Worm (Caenorhabditis elegans) whole organism, young adult: ENCODE measurements around the gene mat-3.

Experiments used
- B0035.1 ChIP-seq: sonication (generic microtip); optimal IDR thresholded peaks from 2 replicates; lab custom pipeline; 2016; ENCODE audit warnings: missing genetic modification characterization, mild to moderate bottlenecking, missing compliant biosample characterization, missing genotype, missing genetic modification reagents
- B0336.3 ChIP-seq: fragments of 200-800 bp; sonication (Bioruptor generic); IDR thresholded peaks from 2 replicates; pipeline ENCODE4 v1.3.6; 2022; ENCODE audit warnings: missing genetic modification characterization, missing compliant biosample characterization
- C06A6.2 ChIP-seq: fragments of 200-800 bp; sonication (Bioruptor generic); conservative IDR thresholded peaks from 2 replicates; pipeline ENCODE4 v1.3.6; 2022; ENCODE audit warnings: missing genetic modification characterization, missing compliant biosample characterization
- C17E4.6 ChIP-seq: fragments of 200-800 bp; sonication (Bioruptor generic); IDR thresholded peaks from 2 replicates; pipeline ENCODE4 v1.3.6; 2022; ENCODE audit warnings: missing genetic modification reagents, missing genetic modification characterization, missing compliant biosample characterization
- F10E7.11 ChIP-seq: sonication (generic microtip); optimal IDR thresholded peaks from 2 replicates; lab custom pipeline; 2017; ENCODE audit warnings: mild to moderate bottlenecking, missing genetic modification characterization, moderate library complexity, missing compliant biosample characterization
- F22D6.2 ChIP-seq: sonication (generic microtip); optimal IDR thresholded peaks from 2 replicates; lab custom pipeline; 2016; ENCODE audit warnings: mild to moderate bottlenecking, missing genetic modification characterization, missing compliant biosample characterization
- F23B12.7 ChIP-seq: sonication (generic microtip); optimal IDR thresholded peaks from 2 replicates; lab custom pipeline; 2017; ENCODE audit warnings: missing genetic modification characterization, mild to moderate bottlenecking, missing compliant biosample characterization, antibody characterized with exemption, moderate library complexity; ENCODE audit not compliant: insufficient read depth
- F37B4.10 ChIP-seq: fragments of 200-800 bp; sonication (Bioruptor generic); IDR thresholded peaks from 2 replicates; pipeline ENCODE4 v1.3.6; 2022; ENCODE audit warnings: missing genetic modification characterization, missing compliant biosample characterization
- F49E8.2 ChIP-seq: sonication (generic microtip); optimal IDR thresholded peaks from 3 replicates; lab custom pipeline; 2017; ENCODE audit warnings: missing genetic modification characterization, mild to moderate bottlenecking, missing compliant biosample characterization, antibody characterized with exemption, moderate library complexity; ENCODE audit not compliant: insufficient read depth
- F52B5.7 ChIP-seq: sonication (generic microtip); optimal IDR thresholded peaks from 2 replicates; lab custom pipeline; 2016; ENCODE audit warnings: mild to moderate bottlenecking, missing genetic modification characterization, missing compliant biosample characterization
- F57C9.4 ChIP-seq: sonication (generic microtip); optimal IDR thresholded peaks from 2 replicates; lab custom pipeline; 2017; ENCODE audit warnings: mild to moderate bottlenecking, missing genetic modification characterization, missing compliant biosample characterization
- K12H6.12 ChIP-seq: fragments of 200-800 bp; sonication (Bioruptor generic); optimal IDR thresholded peaks from 2 replicates; lab custom pipeline; 2018; ENCODE audit warnings: mild to moderate bottlenecking, missing genetic modification characterization, missing compliant biosample characterization
- T07F8.4 ChIP-seq: sonication (generic microtip); optimal IDR thresholded peaks from 2 replicates; lab custom pipeline; 2016; ENCODE audit warnings: mild to moderate bottlenecking, missing genetic modification characterization, moderate library complexity, missing compliant biosample characterization
- Y53F4B.3 ChIP-seq: fragments of 200-800 bp; sonication (Bioruptor generic); IDR thresholded peaks from 2 replicates; pipeline ENCODE4 v1.3.6; 2022; ENCODE audit warnings: missing genetic modification reagents, missing genetic modification characterization, missing compliant biosample characterization
- ZK185.1 ChIP-seq: sonication (generic microtip); optimal IDR thresholded peaks from 2 replicates; lab custom pipeline; 2016; ENCODE audit warnings: mild to moderate bottlenecking, missing genetic modification characterization, missing compliant biosample characterization; ENCODE audit not compliant: poor library complexity, severe bottlenecking
- aptf-3 ChIP-seq: fragments of 200-800 bp; sonication (Bioruptor generic); IDR thresholded peaks from 2 replicates; pipeline ENCODE4 v1.3.6; 2022; ENCODE audit warnings: missing genetic modification characterization, missing compliant biosample characterization
- attf-3 ChIP-seq: fragments of 200-800 bp; sonication (Bioruptor generic); conservative IDR thresholded peaks from 2 replicates; pipeline ENCODE4 v1.3.6; 2022; ENCODE audit warnings: missing genetic modification reagents, missing genetic modification characterization, missing compliant biosample characterization
- bed-2 ChIP-seq: fragments of 200-800 bp; sonication (Bioruptor generic); IDR thresholded peaks from 2 replicates; pipeline ENCODE4 v1.3.6; 2022; ENCODE audit warnings: missing genetic modification reagents, missing genetic modification characterization, missing compliant biosample characterization
- cebp-1 ChIP-seq, 2 experiments: fragments of 200-800 bp in 1 of 2; sonication (Bioruptor generic) in 1 of 2; sonication (generic microtip) in 1 of 2; IDR thresholded peaks in 1 of 2; optimal IDR thresholded peaks in 1 of 2; 2 replicates each; pipeline versions ENCODE4 v1.3.6 to Lab custom; 2017 to 2022; ENCODE audit warnings: missing compliant biosample characterization in 2 of 2, missing genetic modification characterization in 2 of 2, mild to moderate bottlenecking in 1 of 2, missing genetic modification reagents in 1 of 2, moderate library complexity in 1 of 2
- cebp-2 ChIP-seq: fragments of 200-800 bp; sonication (Bioruptor generic); IDR thresholded peaks from 2 replicates; pipeline ENCODE4 v1.3.6; 2022; ENCODE audit warnings: missing genetic modification characterization, missing compliant biosample characterization
- ceh-27 ChIP-seq: fragments of 200-800 bp; sonication (Bioruptor generic); optimal IDR thresholded peaks from 2 replicates; lab custom pipeline; 2018; ENCODE audit warnings: mild to moderate bottlenecking, missing genetic modification characterization, moderate library complexity, missing compliant biosample characterization
- ceh-58 ChIP-seq: fragments of 200-800 bp; sonication (Bioruptor generic); IDR thresholded peaks from 2 replicates; pipeline ENCODE4 v1.3.6; 2022; ENCODE audit warnings: missing genetic modification characterization, missing compliant biosample characterization
- ceh-79 ChIP-seq: sonication (generic microtip); optimal IDR thresholded peaks from 2 replicates; lab custom pipeline; 2017; ENCODE audit warnings: mild to moderate bottlenecking, missing genetic modification characterization, missing compliant biosample characterization
- ceh-91 ChIP-seq: fragments of 200-800 bp; sonication (Bioruptor generic); IDR thresholded peaks from 2 replicates; pipeline ENCODE4 v1.3.6; 2022; ENCODE audit warnings: missing genetic modification reagents, missing genetic modification characterization, missing compliant biosample characterization
- dpff-1 ChIP-seq: sonication (generic microtip); optimal IDR thresholded peaks from 2 replicates; lab custom pipeline; 2017; ENCODE audit warnings: mild to moderate bottlenecking, missing genetic modification characterization, missing compliant biosample characterization
- hmg-20 ChIP-seq: fragments of 200-800 bp; sonication (Bioruptor generic); IDR thresholded peaks from 2 replicates; pipeline ENCODE4 v1.3.6; 2022; ENCODE audit warnings: missing genetic modification reagents, missing genetic modification characterization, missing compliant biosample characterization
- lin-40 ChIP-seq: sonication (generic microtip); optimal IDR thresholded peaks from 2 replicates; lab custom pipeline; 2016; ENCODE audit warnings: missing genetic modification characterization, mild to moderate bottlenecking, missing compliant biosample characterization, missing genotype, missing genetic modification reagents
- madf-3 ChIP-seq: fragments of 200-800 bp; sonication (Bioruptor generic); IDR thresholded peaks from 2 replicates; pipeline ENCODE4 v1.3.6; 2022; ENCODE audit warnings: missing genetic modification reagents, missing genetic modification characterization, missing compliant biosample characterization
- nhr-120 ChIP-seq: fragments of 200-800 bp; sonication (Bioruptor generic); IDR thresholded peaks from 2 replicates; pipeline ENCODE4 v1.3.6; 2022; ENCODE audit warnings: missing genetic modification characterization, missing compliant biosample characterization
- nhr-179 ChIP-seq: sonication (generic microtip); optimal IDR thresholded peaks from 2 replicates; lab custom pipeline; 2016; ENCODE audit warnings: mild to moderate bottlenecking, missing genetic modification characterization, missing compliant biosample characterization
- repo-1 ChIP-seq: sonication (generic microtip); optimal IDR thresholded peaks from 2 replicates; lab custom pipeline; 2017; ENCODE audit warnings: mild to moderate bottlenecking, missing genetic modification characterization, missing compliant biosample characterization
- sea-2 ChIP-seq: fragments of 200-800 bp; sonication (Bioruptor generic); IDR thresholded peaks from 2 replicates; pipeline ENCODE4 v1.3.6; 2022; ENCODE audit warnings: missing genetic modification characterization, missing compliant biosample characterization
- snpc-4 ChIP-seq, 5 experiments: fragments of 150-350 bp in 1 of 5; sonication (generic microtip) in 4 of 5; optimal IDR thresholded peaks; 2 replicates each; lab custom pipeline; 2014 to 2018; ENCODE audit warnings: missing genetic modification characterization in 5 of 5, missing biosample characterization in 3 of 5, antibody characterized with exemption in 2 of 5, mild to moderate bottlenecking in 2 of 5, missing compliant biosample characterization in 2 of 5, missing genotype in 2 of 5, moderate library complexity in 2 of 5, missing genetic modification reagents in 1 of 5
- somi-1 ChIP-seq: fragments of 200-800 bp; sonication (Bioruptor generic); optimal IDR thresholded peaks from 2 replicates; lab custom pipeline; 2018; ENCODE audit warnings: mild to moderate bottlenecking, missing genetic modification characterization, missing compliant biosample characterization
- zfh-2 ChIP-seq: fragments of 200-800 bp; sonication (Bioruptor generic); conservative IDR thresholded peaks from 2 replicates; pipeline ENCODE4 v1.3.6; 2022; ENCODE audit warnings: missing genetic modification reagents, missing genetic modification characterization, missing compliant biosample characterization
- ztf-18 ChIP-seq: sonication (generic microtip); optimal IDR thresholded peaks from 2 replicates; lab custom pipeline; 2016; ENCODE audit warnings: missing genotype, mild to moderate bottlenecking, missing genetic modification characterization, missing compliant biosample characterization
- ztf-6 ChIP-seq: fragments of 200-800 bp; sonication (Bioruptor generic); IDR thresholded peaks from 2 replicates; pipeline ENCODE4 v1.3.6; 2022; ENCODE audit warnings: missing genetic modification reagents, missing genetic modification characterization, missing compliant biosample characterization

Gene mat-3

DNA sequence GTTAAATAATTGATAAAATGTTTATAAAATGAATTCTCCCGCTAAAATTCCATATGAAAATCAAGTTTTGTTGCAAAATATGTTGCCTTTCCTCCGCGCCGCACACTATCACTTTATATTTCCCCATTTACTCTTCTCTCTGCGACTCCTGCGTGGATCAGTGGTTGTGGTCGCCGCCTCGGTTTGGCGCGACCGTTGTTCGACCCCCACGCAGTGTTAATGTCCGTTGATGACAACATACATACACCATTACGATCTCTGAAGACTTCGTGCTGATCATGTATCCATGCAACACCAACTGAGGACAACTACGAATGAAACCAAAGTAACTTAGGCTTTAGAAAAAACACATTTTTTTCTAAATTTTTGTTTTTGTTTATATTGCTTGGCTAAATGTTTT lies 27.3 kb downstream of the mat-3 start (continued):
- peak; percentile 74 for TF ChIP-seq snpc-4 (GFP tag; optimal IDR thresholded peaks at IDR 0.05; lab: Kevin White, UChicago)
- TF ChIP-seq snpc-4 (tag; optimal IDR thresholded peaks at IDR 0.05; lab: Kevin White, UChicago): peak; percentile 43 to 88 (median 60)
- peak; percentile 96 for TF ChIP-seq F52B5.7 (tag; lab: Kevin White, UChicago)
- peak; percentile 86 for TF ChIP-seq B0035.1
- peak; percentile 57 for TF ChIP-seq C06A6.2 (GFP tag; lab: Robert Waterston, UW)
- TF ChIP-seq hmg-20 (GFP tag; lab: Robert Waterston, UW): 0 out of 2 replicates have a peak, but pooled peaks have one; percentile 29
- TF ChIP-seq F22D6.2 (tag; lab: Kevin White, UChicago): peak; percentile 61
- peak; percentile 56 for TF ChIP-seq nhr-179 (tag; lab: Kevin White, UChicago)
- TF ChIP-seq F49E8.2: peak; percentile 50
- peak; percentile 76 for TF ChIP-seq attf-3 (GFP tag; lab: Robert Waterston, UW)
- peak; percentile 85 for TF ChIP-seq somi-1 (GFP tag; lab: Kevin White, UChicago)
- no peak; the same call in 1 of the 2 replicates for TF ChIP-seq C17E4.6 (GFP tag; lab: Robert Waterston, UW)
- peak; percentile 80 for TF ChIP-seq ztf-18 (tag; lab: Kevin White, UChicago)
- TF ChIP-seq ceh-27 (GFP tag; lab: Kevin White, UChicago): peak; percentile 89
- TF ChIP-seq sea-2: no peak
- peak; percentile 73; the same call in 1 of the 2 replicates for TF ChIP-seq cebp-2 (GFP tag; lab: Robert Waterston, UW)
- TF ChIP-seq, all 124 proteins: peak for 103

DNA sequence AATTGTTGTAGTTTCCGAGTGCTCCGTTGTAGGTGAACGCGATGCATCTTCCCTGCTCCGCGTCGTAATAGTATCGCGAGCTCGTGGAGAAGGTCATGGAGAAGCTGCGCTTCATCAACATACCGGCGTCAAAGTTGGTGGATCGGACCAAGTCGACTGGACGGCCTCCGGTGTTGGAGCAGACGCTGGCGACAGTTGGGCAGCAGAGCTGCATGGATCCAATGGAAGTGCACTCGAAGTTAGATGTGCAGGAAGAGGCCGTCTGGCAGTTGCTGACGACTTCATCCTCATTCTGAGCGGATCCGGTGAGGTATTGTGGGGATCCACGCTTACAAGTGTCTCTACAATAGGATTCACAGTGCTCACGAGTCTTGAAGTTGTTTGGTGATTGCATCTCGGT lies 33.8 kb downstream of the mat-3 start:
- TF ChIP-seq madf-3 (GFP tag; lab: Robert Waterston, UW) (0 out of 2 replicates have a peak, but pooled peaks have one; percentile 36), zfh-2 (peak; percentile 62), dpff-1 (tag; lab: Kevin White, UChicago) (no peak), T07F8.4 (tag; lab: Kevin White, UChicago) (no peak), ceh-79 (no peak), cebp-1 (GFP tag; IDR thresholded peaks at IDR 0.05; lab: Robert Waterston, UW) (no peak), cebp-1 (tag; optimal IDR thresholded peaks at IDR 0.05; lab: Kevin White, UChicago) (no peak), aptf-3 (GFP tag; lab: Robert Waterston, UW) (no peak), F57C9.4 (no peak), F52B5.7 (tag; lab: Kevin White, UChicago) (no peak), nhr-120 (no peak), ZK185.1 (no peak)

DNA sequence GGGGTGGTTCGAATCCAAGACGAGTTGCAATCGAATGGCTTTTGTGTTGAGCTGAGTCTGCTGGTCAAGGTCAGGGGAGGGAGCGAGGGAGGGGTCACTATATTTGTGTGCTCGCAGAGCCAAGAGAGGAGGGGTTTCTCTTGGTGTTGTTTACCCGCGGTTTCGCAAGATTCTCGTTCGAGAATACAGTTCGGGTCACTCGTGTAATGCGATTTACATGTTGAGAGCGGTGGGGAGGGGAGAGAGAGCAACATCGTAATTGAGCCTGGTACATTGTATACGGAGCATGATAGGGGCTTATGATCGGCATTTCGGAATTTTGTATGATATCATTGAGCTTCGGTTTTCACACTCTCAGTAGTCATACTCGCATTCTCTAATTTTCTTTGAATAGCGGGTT lies 36.9 kb downstream of the mat-3 start, which contains the start of gene F30H5.3:
F30H5.3 (minus strand) TSS at position 101 of the 400 bp plus-strand sequence.
- TF ChIP-seq F23B12.7 (tag; lab: Kevin White, UChicago) (no peak), K12H6.12 (no peak), ceh-58 (GFP tag; lab: Robert Waterston, UW) (0 out of 2 replicates have a peak, but pooled peaks have one; percentile 40), repo-1 (tag; lab: Kevin White, UChicago) (no peak), zfh-2 (0 out of 2 replicates have a peak, but pooled peaks have one; percentile 24)
- TF ChIP-seq, all 124 proteins: peak for 2

DNA sequence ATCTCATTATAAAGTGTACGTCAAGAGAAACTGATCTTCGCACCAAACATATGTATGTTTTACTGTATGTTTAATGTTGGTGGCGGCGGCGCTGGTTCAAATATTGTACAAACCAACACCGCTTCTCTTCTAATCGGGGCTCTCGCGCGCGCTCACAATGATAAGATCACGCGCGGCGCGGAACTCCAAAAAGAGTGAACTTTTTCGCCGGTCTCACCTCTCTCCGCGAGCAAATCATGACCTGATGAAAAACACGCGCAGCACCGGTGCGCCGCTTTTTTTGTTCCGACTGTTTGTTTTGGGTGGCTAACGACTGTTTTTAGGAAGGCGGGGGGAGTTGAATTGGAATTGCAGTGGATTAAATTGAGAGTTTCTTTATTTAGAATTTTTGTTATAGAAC lies 38.1 kb downstream of the mat-3 start:
- no peak for TF ChIP-seq B0336.3 (GFP tag; lab: Robert Waterston, UW)
- peak; percentile 66 for TF ChIP-seq zfh-2

- no peak for TF ChIP-seq F10E7.11
- no peak for TF ChIP-seq Y53F4B.3 (GFP tag; lab: Robert Waterston, UW)
- no peak for TF ChIP-seq ztf-6 (GFP tag; lab: Robert Waterston, UW)
- no peak for TF ChIP-seq lin-40 (tag; lab: Kevin White, UChicago)
- no peak for TF ChIP-seq ceh-79
- TF ChIP-seq F23B12.7 (tag; lab: Kevin White, UChicago): no peak
- TF ChIP-seq F37B4.10 (GFP tag; lab: Robert Waterston, UW): no peak
- TF ChIP-seq bed-2 (GFP tag; lab: Robert Waterston, UW): no peak
- no peak for TF ChIP-seq ceh-91 (GFP tag; lab: Robert Waterston, UW)
Measured at ce11 chrIII:523944-524343, 48.7 kb downstream of the mat-3 start, which contains the start of gene T22F7.3. T22F7.3 (minus strand) TSS chrIII:524044.
